Fruit fly (Drosophila melanogaster): Measurements from ENCODE around the gene Plzf.

DNA sequence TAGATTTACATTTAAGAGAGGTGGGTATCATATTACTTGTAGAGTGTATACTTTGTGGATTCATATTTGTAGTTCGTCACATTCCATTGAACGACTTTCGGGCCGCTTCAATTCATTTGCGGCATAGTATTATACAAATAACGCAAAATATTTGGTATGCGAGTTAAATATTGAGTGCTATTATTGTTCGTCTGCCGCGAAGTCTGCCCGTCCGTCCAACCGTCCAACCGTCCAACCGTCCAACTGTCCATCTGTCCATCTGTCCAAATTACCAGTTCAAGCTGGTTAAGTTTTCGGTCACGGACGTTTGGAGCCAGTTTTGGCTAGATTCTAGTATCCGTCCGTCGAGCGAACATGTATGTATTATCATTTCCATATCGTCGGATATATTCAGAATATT, 24.6 kb downstream of the Plzf start:
- TF ChIP-seq usp (GFP tag; optimal IDR thresholded peaks at IDR 0.05) (no peak), EcR (GFP tag; optimal IDR thresholded peaks at IDR 0.05) (no peak), pan (optimal IDR thresholded peaks at IDR 0.05) (no peak), psq (optimal IDR thresholded peaks at IDR 0.05) (no peak), Dll (optimal IDR thresholded peaks at IDR 0.05) (no peak), CG8478 (optimal IDR thresholded peaks at IDR 0.05) (no peak)
